Fruit fly (Drosophila melanogaster): ENCODE data around the gene to.

Gene to

dm6 chr3R:25247379-25247869 lies 7.4 kb downstream of the to start, which contains the start of the genes RpS27 and Nup37 (continued):
- TF ChIP-seq gcm2 (GFP tag; optimal IDR thresholded peaks at IDR 0.05) (peak; percentile 98), CG1832 (GFP tag; optimal IDR thresholded peaks at IDR 0.05) (no peak), CG7987 (GFP tag; optimal IDR thresholded peaks at IDR 0.05) (peak; percentile 100), ssp (GFP tag; IDR thresholded peaks at IDR 0.05) (peak; percentile 90), CG14014 (GFP tag; IDR thresholded peaks at IDR 0.05) (peak; percentile 95), Scr (GFP tag; IDR thresholded peaks at IDR 0.05; ENCODE audit: partially characterized antibody) (peak; percentile 41; the same call in 1 of the 2 replicates), NC2α (GFP tag; optimal IDR thresholded peaks at IDR 0.05) (peak; percentile 98), al (GFP tag; IDR thresholded peaks at IDR 0.05) (peak; percentile 95), Dek (tag; optimal IDR thresholded peaks at IDR 0.05) (peak; percentile 95), br (optimal IDR thresholded peaks at IDR 0.05) (no peak), pfk (GFP tag; optimal IDR thresholded peaks at IDR 0.05) (peak; percentile 90), gfzf (GFP tag; optimal IDR thresholded peaks at IDR 0.05) (peak; percentile 96), CG2129 (GFP tag; IDR thresholded peaks at IDR 0.05; ENCODE audit: partially characterized antibody) (no peak), ara (GFP tag; IDR thresholded peaks at IDR 0.05) (peak; percentile 95), chn (GFP tag; optimal IDR thresholded peaks at IDR 0.05) (peak; percentile 98), pum (GFP tag; optimal IDR thresholded peaks at IDR 0.05) (peak; percentile 97), Side (GFP tag; optimal IDR thresholded peaks at IDR 0.05) (peak; percentile 99), CG12942 (GFP tag; optimal IDR thresholded peaks at IDR 0.05) (peak; percentile 97), lbe (GFP tag; optimal IDR thresholded peaks at IDR 0.05) (peak; percentile 91), CG17829 (tag; optimal IDR thresholded peaks at IDR 0.05) (peak; percentile 94), vvl (GFP tag; IDR thresholded peaks at IDR 0.05) (peak; percentile 98), CG7745 (tag; optimal IDR thresholded peaks at IDR 0.05) (peak; percentile 83), ash1 (GFP tag; optimal IDR thresholded peaks at IDR 0.05) (peak; percentile 99), CG1024 (GFP tag; IDR thresholded peaks at IDR 0.05) (peak; percentile 94), Gsc (GFP tag; IDR thresholded peaks at IDR 0.05) (peak; percentile 83; the same call in 1 of the 2 replicates), inv (GFP tag; IDR thresholded peaks at IDR 0.05; ENCODE audit: partially characterized antibody) (no peak), Hey (tag; optimal IDR thresholded peaks at IDR 0.05) (peak; percentile 99), CG18599 (GFP tag; optimal IDR thresholded peaks at IDR 0.05) (peak; percentile 98), slp2 (GFP tag; optimal IDR thresholded peaks at IDR 0.05) (peak; percentile 99), chif (GFP tag; optimal IDR thresholded peaks at IDR 0.05) (peak; percentile 96 to 98), CG10462 (GFP tag; optimal IDR thresholded peaks at IDR 0.05) (peak; percentile 93), CG12104 (GFP tag; optimal IDR thresholded peaks at IDR 0.05) (peak; percentile 99), CG12155 (GFP tag; optimal IDR thresholded peaks at IDR 0.05) (peak; percentile 93), CG16863 (GFP tag; optimal IDR thresholded peaks at IDR 0.05) (peak; percentile 98), sc (optimal IDR thresholded peaks at IDR 0.05) (no peak), sc (GFP tag; optimal IDR thresholded peaks at IDR 0.05) (peak; percentile 97), maf-S (GFP tag; optimal IDR thresholded peaks at IDR 0.05) (peak; percentile 98), CG13287 (GFP tag; IDR thresholded peaks at IDR 0.05; ENCODE audit: partially characterized antibody) (peak; percentile 14; the same call in 1 of the 2 replicates), CG32767 (GFP tag; IDR thresholded peaks at IDR 0.05) (peak; percentile 80), trh (GFP tag; optimal IDR thresholded peaks at IDR 0.05) (peak; percentile 98), C15 (GFP tag; IDR thresholded peaks at IDR 0.05) (peak; percentile 93), lmd (GFP tag; IDR thresholded peaks at IDR 0.05) (peak; percentile 95), ro (GFP tag; IDR thresholded peaks at IDR 0.05) (peak; percentile 94), corto (GFP tag; optimal IDR thresholded peaks at IDR 0.05) (peak; percentile 71), shn (GFP tag; optimal IDR thresholded peaks at IDR 0.05) (peak; percentile 99), CG1603 (tag; optimal IDR thresholded peaks at IDR 0.05) (peak; percentile 98), Awh (GFP tag; IDR thresholded peaks at IDR 0.05) (peak; percentile 98), lab (GFP tag; optimal IDR thresholded peaks at IDR 0.05) (peak; percentile 99), CG10979 (tag; optimal IDR thresholded peaks at IDR 0.05) (peak; percentile 86), tup (GFP tag; optimal IDR thresholded peaks at IDR 0.05) (peak; percentile 93), CG9727 (GFP tag; optimal IDR thresholded peaks at IDR 0.05) (peak; percentile 99)

Data from whole organism, embryonic.